Fruit fly (Drosophila melanogaster) S2 (cell line): ENCODE results near the gene CG43732.

Experiments used
- CG8478 ChIP-seq: fragments of >200 bp; optimal IDR thresholded peaks from 2 replicates; lab custom pipeline; 2018
- CTCF ChIP-seq, 2 experiments: fragments of >200 bp; optimal IDR thresholded peaks; 2 replicates each; lab custom pipeline; 2018

DNA sequence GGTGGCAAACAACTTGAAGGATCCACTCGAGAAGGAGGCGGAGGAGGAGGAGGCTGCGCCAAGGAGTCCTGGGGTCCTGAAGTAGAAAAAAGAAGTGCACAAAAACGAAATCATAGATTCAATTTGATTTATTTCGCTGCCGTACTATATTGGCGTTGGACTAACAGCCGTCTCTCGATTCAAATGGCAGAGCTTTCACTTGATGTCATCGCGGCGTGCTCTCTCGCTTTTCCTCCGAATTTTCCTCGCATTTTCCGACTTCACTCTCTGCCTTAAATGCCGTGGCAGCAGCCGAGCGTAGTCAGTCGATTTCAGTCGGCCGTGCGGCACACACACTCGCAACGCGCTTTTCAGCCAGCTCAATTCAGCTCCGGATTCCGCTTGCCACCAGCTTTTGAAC is at the start of gene CG43732:
- TF ChIP-seq CG8478 (lab: Kevin White, UChicago): no peak
- TF ChIP-seq CTCF (optimal IDR thresholded peaks at IDR 0.05; lab: Kevin White, UChicago): no peak
